Worm (Caenorhabditis elegans) whole organism, midembryonic: ENCODE measurements around the gene K10H10.13.

Experiments
- T22C8.4 ChIP-seq: fragments of 200-800 bp; sonication (Bioruptor generic); IDR thresholded peaks from 2 replicates; pipeline ENCODE4 v1.3.6; 2022; ENCODE audit warnings: missing genetic modification characterization, missing compliant biosample characterization
- cog-1 ChIP-seq: sonication (generic microtip); optimal IDR thresholded peaks from 2 replicates; lab custom pipeline; 2016; ENCODE audit warnings: missing genetic modification characterization, missing compliant biosample characterization
- flt-1 ChIP-seq: fragments of 200-800 bp; sonication (Bioruptor generic); IDR thresholded peaks from 2 replicates; pipeline ENCODE4 v1.3.6; 2022; ENCODE audit warnings: missing genetic modification characterization, missing compliant biosample characterization
- klf-2 ChIP-seq: fragments of 200-800 bp; sonication (Bioruptor generic); conservative IDR thresholded peaks from 2 replicates; pipeline ENCODE4 v1.3.6; 2022; ENCODE audit warnings: missing genetic modification reagents, missing genetic modification characterization, missing compliant biosample characterization
- med-1 ChIP-seq: sonication (generic microtip); optimal IDR thresholded peaks from 2 replicates; lab custom pipeline; 2017; ENCODE audit warnings: missing genetic modification characterization, mild to moderate bottlenecking, missing compliant biosample characterization, antibody characterized with exemption, missing genetic modification reagents; ENCODE audit not compliant: insufficient read depth
- ref-1 ChIP-seq: fragments of 200-800 bp; sonication (Bioruptor generic); conservative IDR thresholded peaks from 2 replicates; pipeline ENCODE4 v1.3.6; 2022; ENCODE audit warnings: missing genetic modification reagents, missing genetic modification characterization, missing compliant biosample characterization
- tab-1 ChIP-seq: fragments of 200-800 bp; sonication (Bioruptor generic); IDR thresholded peaks from 2 replicates; pipeline ENCODE4 v1.3.6; 2022; ENCODE audit warnings: missing genetic modification characterization, missing compliant biosample characterization
- ztf-23 ChIP-seq: fragments of 200-800 bp; sonication (Bioruptor generic); IDR thresholded peaks from 2 replicates; pipeline ENCODE4 v1.3.6; 2022; ENCODE audit warnings: missing genetic modification reagents, missing genetic modification characterization, missing compliant biosample characterization
- ztf-29 ChIP-seq: fragments of 200-800 bp; sonication (Bioruptor generic); IDR thresholded peaks from 2 replicates; pipeline ENCODE4 v1.3.6; 2022; ENCODE audit warnings: missing genetic modification reagents, missing genetic modification characterization, missing compliant biosample characterization

Gene K10H10.13

ce11 chrII:14501447-14501846 is 9.6 kb downstream of the K10H10.13 start, which contains the start of gene K10H10.5:
TSS of gene K10H10.5 (plus strand) at chrII:14501747.
- no peak for TF ChIP-seq ref-1
- TF ChIP-seq ztf-23, result no peak
- no peak for TF ChIP-seq med-1 (GFP tag; lab: Kevin White, UChicago)
- no peak for TF ChIP-seq flt-1
- TF ChIP-seq ztf-29, result no peak
- no peak for TF ChIP-seq T22C8.4 (GFP tag; lab: Robert Waterston, UW)
- no peak for TF ChIP-seq tab-1 (GFP tag; lab: Robert Waterston, UW)
- TF ChIP-seq klf-2 (GFP tag; lab: Robert Waterston, UW), result no peak
- TF ChIP-seq cog-1 (tag; lab: Kevin White, UChicago), result no peak

- no peak for TF ChIP-seq med-1 (GFP tag; lab: Kevin White, UChicago)
These were observed 11.0 kb downstream of the K10H10.13 start, which contains the start of gene K10H10.4 for ce11 chrII:14500122-14500521. TSS of gene K10H10.4 (plus strand) at chrII:14500422.

DNA sequence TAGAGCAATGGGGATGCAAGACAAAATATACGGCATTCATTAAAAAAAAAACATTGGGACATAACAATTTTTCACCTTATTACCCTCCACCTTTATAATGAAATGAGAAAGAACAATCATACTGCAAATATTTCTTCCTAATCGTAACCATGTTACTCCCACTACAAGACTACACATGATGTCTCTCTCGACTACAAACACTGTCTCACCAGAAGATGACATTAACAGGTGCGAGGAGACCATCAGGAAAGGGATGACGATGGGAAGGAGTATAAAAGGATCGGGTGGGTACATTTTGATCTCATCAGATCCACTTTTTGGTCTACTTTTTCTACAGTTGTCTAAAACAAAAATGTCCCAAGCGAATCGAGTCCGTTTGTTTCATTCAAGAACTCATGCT is 13.2 kb downstream of the K10H10.13 start, which contains the start of gene dhs-8:
Gene dhs-8, plus strand, starts transcription at position 179 of the 400 bp plus-strand sequence.
- TF ChIP-seq T22C8.4 (GFP tag; lab: Robert Waterston, UW) (no peak), cog-1 (tag; lab: Kevin White, UChicago) (no peak), flt-1 (no peak), klf-2 (GFP tag; lab: Robert Waterston, UW) (no peak), med-1 (GFP tag; lab: Kevin White, UChicago) (no peak)

DNA sequence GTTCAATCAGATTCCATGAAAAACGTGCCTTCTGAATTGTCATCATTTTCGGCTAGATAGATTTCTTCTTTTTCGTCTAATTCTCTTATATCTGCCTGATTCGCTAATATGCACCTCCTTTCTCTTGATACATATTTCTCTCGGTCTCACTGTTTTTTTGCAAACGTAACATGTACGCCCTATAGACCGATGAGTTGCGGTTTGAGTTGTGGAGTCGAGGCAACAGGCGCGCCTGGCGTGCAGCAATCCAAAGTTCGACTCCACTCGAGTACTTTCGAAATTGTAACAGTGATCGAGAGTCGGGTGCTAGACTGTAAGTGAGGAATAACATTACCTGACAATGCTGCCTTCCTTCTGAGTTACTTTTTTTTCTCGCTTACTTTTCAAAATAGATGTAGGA is 14.3 kb downstream of the K10H10.13 start:
- TF ChIP-seq tab-1 (GFP tag; lab: Robert Waterston, UW) (peak; percentile 92), T22C8.4 (GFP tag; lab: Robert Waterston, UW) (peak; percentile 87), ztf-29 (peak; percentile 90), cog-1 (tag; lab: Kevin White, UChicago) (peak; percentile 92), ref-1 (peak; percentile 82), med-1 (GFP tag; lab: Kevin White, UChicago) (peak; percentile 72), flt-1 (peak; percentile 96), ztf-23 (peak; percentile 92), klf-2 (GFP tag; lab: Robert Waterston, UW) (peak; percentile 88)

- no peak for TF ChIP-seq tab-1 (GFP tag; lab: Robert Waterston, UW)
- TF ChIP-seq ztf-23, result no peak
- no peak for TF ChIP-seq T22C8.4 (GFP tag; lab: Robert Waterston, UW)
- TF ChIP-seq cog-1 (tag; lab: Kevin White, UChicago), result no peak
- no peak for TF ChIP-seq ztf-29
- no peak for TF ChIP-seq klf-2 (GFP tag; lab: Robert Waterston, UW)
- TF ChIP-seq med-1 (GFP tag; lab: Kevin White, UChicago), result no peak
- no peak for TF ChIP-seq ref-1
- no peak for TF ChIP-seq flt-1
These were observed 15.7 kb downstream of the K10H10.13 start for ce11 chrII:14495341-14495740.

DNA sequence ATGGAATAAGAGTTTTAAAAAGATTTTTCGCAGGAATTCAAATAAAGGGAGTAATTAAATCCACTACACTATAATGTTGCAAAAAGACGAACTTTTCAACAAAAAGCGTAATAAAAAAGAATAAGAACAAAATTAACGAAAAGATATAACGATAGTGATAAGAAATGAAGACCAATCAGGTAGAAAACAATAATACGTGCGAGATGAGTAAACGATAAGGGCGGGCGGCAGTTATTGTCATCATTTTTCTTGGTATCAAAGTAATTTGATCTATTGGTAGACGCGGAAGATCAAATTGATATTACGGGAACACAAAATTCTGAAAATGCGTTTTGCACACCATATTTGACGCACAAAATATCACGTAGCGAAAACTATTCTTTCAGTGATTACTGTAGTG is 16.6 kb downstream of the K10H10.13 start:
- no peak for TF ChIP-seq T22C8.4 (GFP tag; lab: Robert Waterston, UW)
- TF ChIP-seq ref-1, result no peak
- no peak for TF ChIP-seq med-1 (GFP tag; lab: Kevin White, UChicago)
- no peak for TF ChIP-seq flt-1

- TF ChIP-seq T22C8.4 (GFP tag; lab: Robert Waterston, UW), result no peak
- no peak for TF ChIP-seq tab-1 (GFP tag; lab: Robert Waterston, UW)
- TF ChIP-seq ztf-23, result no peak
These were observed 16.9 kb downstream of the K10H10.13 start, which contains the start of gene cysl-2 for ce11 chrII:14494414-14494463. TSS of gene cysl-2 (minus strand) at chrII:14494451.

ce11 chrII:14494014-14494413 is 17.1 kb downstream of the K10H10.13 start:
- no peak for TF ChIP-seq med-1 (GFP tag; lab: Kevin White, UChicago)
- no peak for TF ChIP-seq klf-2 (GFP tag; lab: Robert Waterston, UW)
- TF ChIP-seq T22C8.4 (GFP tag; lab: Robert Waterston, UW), result no peak
- TF ChIP-seq cog-1 (tag; lab: Kevin White, UChicago), result no peak
- TF ChIP-seq tab-1 (GFP tag; lab: Robert Waterston, UW), result no peak
- no peak for TF ChIP-seq ref-1
- no peak for TF ChIP-seq ztf-23
- TF ChIP-seq ztf-29, result no peak
- no peak for TF ChIP-seq flt-1

DNA sequence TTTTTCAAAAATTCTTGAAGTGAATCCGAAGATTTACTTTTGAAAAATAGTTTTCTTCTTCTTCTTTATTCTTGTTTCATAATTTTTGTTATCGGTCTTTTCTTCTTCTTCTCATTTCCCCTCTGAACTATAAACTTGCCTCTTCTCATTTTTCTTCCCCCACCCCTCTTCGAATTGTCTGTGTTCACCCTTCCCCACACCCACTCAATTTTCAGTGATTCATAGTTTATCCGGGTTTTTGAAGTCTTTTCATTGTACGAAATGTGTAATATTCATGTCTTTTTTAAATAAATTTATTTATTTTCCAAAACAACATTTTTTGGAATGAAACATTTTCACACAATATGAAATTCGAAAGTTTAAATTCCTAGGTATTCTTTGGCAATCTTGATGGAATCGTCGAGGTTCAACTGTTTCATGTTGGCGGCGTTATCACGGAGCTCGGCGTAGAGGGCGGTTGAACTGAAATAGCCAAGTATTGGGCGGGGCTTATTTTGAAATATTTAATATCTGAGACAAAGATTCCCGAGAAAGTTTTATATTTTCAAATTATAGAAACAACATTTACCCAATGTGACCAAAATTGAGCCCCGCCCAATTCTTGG is 18.4 kb downstream of the K10H10.13 start:
- TF ChIP-seq T22C8.4 (GFP tag; lab: Robert Waterston, UW), result no peak
- TF ChIP-seq ztf-29, result no peak
- no peak for TF ChIP-seq cog-1 (tag; lab: Kevin White, UChicago)
- no peak for TF ChIP-seq flt-1
- no peak for TF ChIP-seq tab-1 (GFP tag; lab: Robert Waterston, UW)

- 0 out of 2 replicates have a peak, but pooled peaks have one; percentile 24 for TF ChIP-seq flt-1
- no peak for TF ChIP-seq klf-2 (GFP tag; lab: Robert Waterston, UW)
These were observed 21.7 kb downstream of the K10H10.13 start, which contains the start of gene vnut-1 for ce11 chrII:14489407-14489806. TSS of gene vnut-1 (plus strand) at chrII:14489802.

DNA sequence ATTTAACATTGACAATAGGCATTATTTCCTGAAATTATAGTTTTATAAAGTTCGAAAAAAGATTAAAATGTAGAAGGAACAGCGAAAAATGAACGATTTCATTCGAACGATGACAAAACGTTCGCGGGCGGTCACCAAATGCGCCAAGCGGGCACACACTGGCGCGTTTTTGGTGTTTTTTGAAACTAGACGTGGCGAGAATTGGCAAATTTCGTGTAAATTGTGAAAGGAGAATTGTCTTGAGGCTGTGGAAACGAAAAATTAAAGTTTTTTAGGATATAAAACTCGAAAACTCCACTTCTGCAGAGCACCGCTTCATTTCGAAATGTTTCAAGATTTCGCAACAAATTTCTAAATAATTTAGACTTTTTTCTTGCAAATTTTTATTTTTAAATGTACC is 22.4 kb downstream of the K10H10.13 start, which contains the start of gene usp-14:
Gene usp-14, minus strand, starts transcription at position 28 of the 400 bp plus-strand sequence.
- no peak for TF ChIP-seq T22C8.4 (GFP tag; lab: Robert Waterston, UW)
- peak; percentile 62; the same call in 1 of the 2 replicates for TF ChIP-seq ztf-23
